ENCODE assay signal across 1 fruit fly cellular context in the genomic region with DNA sequence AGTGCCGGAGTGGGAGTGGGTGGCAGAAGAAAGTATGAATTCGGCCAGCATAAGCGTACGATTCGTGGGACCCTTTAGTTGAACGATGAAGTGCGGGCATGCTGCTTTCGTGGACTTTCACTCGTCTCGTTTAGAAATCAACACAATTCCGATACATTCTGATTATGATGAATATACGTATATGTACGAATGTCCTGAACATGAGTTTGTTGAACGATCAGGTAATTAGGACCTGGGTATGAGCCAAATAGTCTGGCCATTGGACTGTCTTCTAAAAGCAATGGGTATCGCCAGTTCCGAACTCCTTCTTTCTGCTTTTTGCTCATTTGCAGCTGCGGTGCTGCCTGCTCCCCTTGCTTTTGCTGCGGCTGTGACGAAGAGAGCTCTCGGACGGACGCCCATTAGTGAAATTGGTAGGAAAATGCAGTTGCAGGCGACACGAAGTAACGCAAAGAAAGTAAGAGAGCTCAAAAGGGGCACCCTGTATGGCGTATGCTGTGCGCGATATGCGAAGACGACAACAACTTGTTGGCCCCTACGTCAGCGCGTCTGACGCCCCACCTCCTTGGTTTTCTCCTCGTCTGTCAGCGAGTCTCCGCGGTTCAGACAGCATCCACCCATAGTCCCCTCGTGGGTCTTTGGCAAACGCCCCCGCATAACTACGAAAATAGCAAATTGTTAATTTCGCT.
TF ChIP-seq lines count a peak whose summit lies in the region.

No protein-coding gene starts in this region.

TF ChIP-seq in whole organism, embryonic, 481 proteins besides CTCF, POLR2A, EP300 and RAD21 (continued from another document):
- TF ChIP-seq br (optimal IDR thresholded peaks at IDR 0.05; lab: Kevin White, UChicago) (no peak), CG8765 (GFP tag; IDR thresholded peaks at IDR 0.05; lab: Robert Waterston, UW) (no peak), trh (GFP tag; optimal IDR thresholded peaks at IDR 0.05; lab: Kevin White, UChicago) (no peak), CG11695 (GFP tag; IDR thresholded peaks at IDR 0.05; lab: Robert Waterston, UW) (no peak), bcd (GFP tag; optimal IDR thresholded peaks at IDR 0.05; lab: Kevin White, UChicago) (peak; percentile 4), Chrac-16 (GFP tag; optimal IDR thresholded peaks at IDR 0.05; lab: Kevin White, UChicago) (peak; percentile 8), inv (GFP tag; IDR thresholded peaks at IDR 0.05; lab: Robert Waterston, UW; ENCODE audit: partially characterized antibody) (no peak), en (GFP tag; optimal IDR thresholded peaks at IDR 0.05; lab: Kevin White, UChicago) (no peak), CG34376 (GFP tag; optimal IDR thresholded peaks at IDR 0.05; lab: Kevin White, UChicago) (no peak), CG6683 (GFP tag; optimal IDR thresholded peaks at IDR 0.05; lab: Kevin White, UChicago) (no peak), tgo (GFP tag; IDR thresholded peaks at IDR 0.05; lab: Robert Waterston, UW) (no peak), Tbp (GFP tag; optimal IDR thresholded peaks at IDR 0.05; lab: Kevin White, UChicago) (no peak), CG10979 (tag; optimal IDR thresholded peaks at IDR 0.05; lab: Kevin White, UChicago) (no peak), CG9727 (GFP tag; optimal IDR thresholded peaks at IDR 0.05; lab: Kevin White, UChicago) (no peak), CG1603 (tag; optimal IDR thresholded peaks at IDR 0.05; lab: Kevin White, UChicago) (peak; percentile 44), Ssrp (tag; optimal IDR thresholded peaks at IDR 0.05; lab: Kevin White, UChicago) (no peak), dan (GFP tag; IDR thresholded peaks at IDR 0.05; lab: Robert Waterston, UW) (no peak), luna (GFP tag; optimal IDR thresholded peaks at IDR 0.05; lab: Kevin White, UChicago) (no peak), Fer3 (tag; optimal IDR thresholded peaks at IDR 0.05; lab: Kevin White, UChicago) (no peak), PHDP (tag; optimal IDR thresholded peaks at IDR 0.05; lab: Kevin White, UChicago) (no peak), CG7987 (GFP tag; optimal IDR thresholded peaks at IDR 0.05; lab: Kevin White, UChicago) (no peak), CG1602 (GFP tag; optimal IDR thresholded peaks at IDR 0.05; lab: Kevin White, UChicago) (no peak), run (tag; optimal IDR thresholded peaks at IDR 0.05; lab: Kevin White, UChicago) (no peak), CG12769 (tag; optimal IDR thresholded peaks at IDR 0.05; lab: Kevin White, UChicago) (no peak), shn (GFP tag; optimal IDR thresholded peaks at IDR 0.05; lab: Kevin White, UChicago) (peak; percentile 17), wek (GFP tag; optimal IDR thresholded peaks at IDR 0.05; lab: Kevin White, UChicago) (no peak), kay (GFP tag; optimal IDR thresholded peaks at IDR 0.05; lab: Kevin White, UChicago) (no peak), CG4854 (GFP tag; optimal IDR thresholded peaks at IDR 0.05; lab: Kevin White, UChicago) (no peak), pan (optimal IDR thresholded peaks at IDR 0.05; lab: Kevin White, UChicago) (peak in 1 of 2 experiments; percentile 14), pan (GFP tag; optimal IDR thresholded peaks at IDR 0.05 in 1 of 2, IDR thresholded peaks at IDR 0.05 in 1 of 2) (no peak), Scr (GFP tag; IDR thresholded peaks at IDR 0.05; lab: Robert Waterston, UW; ENCODE audit: partially characterized antibody) (no peak), Deaf1 (tag; optimal IDR thresholded peaks at IDR 0.05; lab: Kevin White, UChicago) (no peak), nerfin-2 (GFP tag; IDR thresholded peaks at IDR 0.05; lab: Robert Waterston, UW; ENCODE audit: partially characterized antibody) (no peak), CG3847 (GFP tag; IDR thresholded peaks at IDR 0.05; lab: Robert Waterston, UW) (no peak), CG5180 (GFP tag; optimal IDR thresholded peaks at IDR 0.05; lab: Kevin White, UChicago) (peak; percentile 85), CG8359 (GFP tag; optimal IDR thresholded peaks at IDR 0.05; lab: Kevin White, UChicago; ENCODE audit: borderline replicate concordance) (no peak), CG7556 (GFP tag; optimal IDR thresholded peaks at IDR 0.05; lab: Kevin White, UChicago) (peak; percentile 2), Atf6 (GFP tag; IDR thresholded peaks at IDR 0.05; lab: Robert Waterston, UW) (no peak), eyg (GFP tag; optimal IDR thresholded peaks at IDR 0.05; lab: Kevin White, UChicago) (peak; percentile 36), ci (GFP tag; IDR thresholded peaks at IDR 0.05; lab: Robert Waterston, UW) (no peak), CG3726 (GFP tag; IDR thresholded peaks at IDR 0.05; lab: Robert Waterston, UW) (no peak), CG16815 (GFP tag; optimal IDR thresholded peaks at IDR 0.05; lab: Kevin White, UChicago) (no peak), pfk (GFP tag; optimal IDR thresholded peaks at IDR 0.05; lab: Kevin White, UChicago) (no peak), CG18599 (GFP tag; optimal IDR thresholded peaks at IDR 0.05; lab: Kevin White, UChicago) (peak; percentile 12), CG12391 (tag; optimal IDR thresholded peaks at IDR 0.05; lab: Kevin White, UChicago) (no peak), kni (GFP tag; optimal IDR thresholded peaks at IDR 0.05; lab: Kevin White, UChicago) (no peak), Med (GFP tag; lab: Kevin White, UChicago) (peak; percentile 77), sob (GFP tag; IDR thresholded peaks at IDR 0.05; lab: Robert Waterston, UW) (no peak), CG5245 (GFP tag; optimal IDR thresholded peaks at IDR 0.05; lab: Kevin White, UChicago) (no peak), CG11504 (tag; optimal IDR thresholded peaks at IDR 0.05; lab: Kevin White, UChicago) (peak; percentile 50), crp (GFP tag; optimal IDR thresholded peaks at IDR 0.05; lab: Kevin White, UChicago) (no peak), CG6854 (GFP tag; optimal IDR thresholded peaks at IDR 0.05; lab: Kevin White, UChicago) (no peak), Taf1 (GFP tag; IDR thresholded peaks at IDR 0.05; lab: Robert Waterston, UW) (no peak), CG17612 (GFP tag; IDR thresholded peaks at IDR 0.05; lab: Robert Waterston, UW) (no peak), al (GFP tag; IDR thresholded peaks at IDR 0.05; lab: Robert Waterston, UW) (no peak), Abd-B (GFP tag; optimal IDR thresholded peaks at IDR 0.05; lab: Kevin White, UChicago) (no peak), pnt (GFP tag; optimal IDR thresholded peaks at IDR 0.05; lab: Kevin White, UChicago) (peak; percentile 31), E2f2 (GFP tag; IDR thresholded peaks at IDR 0.05; lab: Robert Waterston, UW) (no peak), grau (tag; optimal IDR thresholded peaks at IDR 0.05; lab: Kevin White, UChicago) (peak; percentile 2), nom (GFP tag; optimal IDR thresholded peaks at IDR 0.05; lab: Kevin White, UChicago) (no peak), mirr (GFP tag; optimal IDR thresholded peaks at IDR 0.05; lab: Kevin White, UChicago) (no peak), CG1233 (GFP tag; optimal IDR thresholded peaks at IDR 0.05; lab: Kevin White, UChicago) (no peak), stwl (tag; optimal IDR thresholded peaks at IDR 0.05; lab: Kevin White, UChicago) (no peak), ab (GFP tag; optimal IDR thresholded peaks at IDR 0.05; lab: Kevin White, UChicago) (no peak), ken (GFP tag; IDR thresholded peaks at IDR 0.05; lab: Robert Waterston, UW) (no peak; the same call in 2 of the 3 replicates), sc (optimal IDR thresholded peaks at IDR 0.05; lab: Kevin White, UChicago) (no peak), sc (GFP tag; optimal IDR thresholded peaks at IDR 0.05; lab: Kevin White, UChicago) (no peak), Lpt (GFP tag; optimal IDR thresholded peaks at IDR 0.05; lab: Kevin White, UChicago) (no peak), ranshi (GFP tag; IDR thresholded peaks at IDR 0.05; lab: Robert Waterston, UW) (no peak), CG30020 (tag; optimal IDR thresholded peaks at IDR 0.05; lab: Kevin White, UChicago) (no peak), CG8478 (optimal IDR thresholded peaks at IDR 0.05; lab: Kevin White, UChicago) (no peak), Jarid2 (GFP tag; optimal IDR thresholded peaks at IDR 0.05; lab: Kevin White, UChicago) (no peak), lola (GFP tag; optimal IDR thresholded peaks at IDR 0.05; lab: Kevin White, UChicago) (no peak), Nf-YA (GFP tag; IDR thresholded peaks at IDR 0.05; lab: Robert Waterston, UW) (no peak), lbe (GFP tag; optimal IDR thresholded peaks at IDR 0.05; lab: Kevin White, UChicago) (no peak), Gug (GFP tag; IDR thresholded peaks at IDR 0.05; lab: Robert Waterston, UW) (no peak), psq (GFP tag; optimal IDR thresholded peaks at IDR 0.05; lab: Kevin White, UChicago) (no peak), CG30403 (GFP tag; optimal IDR thresholded peaks at IDR 0.05; lab: Kevin White, UChicago) (peak; percentile 34), CG17359 (tag; optimal IDR thresholded peaks at IDR 0.05; lab: Kevin White, UChicago) (peak; percentile 17), GATAe (GFP tag; conservative IDR thresholded peaks at IDR 0.05; lab: Robert Waterston, UW) (no peak), CG7357 (GFP tag; IDR thresholded peaks at IDR 0.05; lab: Robert Waterston, UW) (no peak), D19B (GFP tag; optimal IDR thresholded peaks at IDR 0.05; lab: Kevin White, UChicago) (peak; percentile 90), CG13424 (tag; optimal IDR thresholded peaks at IDR 0.05; lab: Kevin White, UChicago) (peak; percentile 13), Ets65A (GFP tag; lab: Kevin White, UChicago) (no peak)
